Fruit fly (Drosophila melanogaster) whole organism, embryonic: ENCODE measurements around the gene PolD3.
A peak's percentile ranks its signal among the peaks of the same experiment; 100 is the strongest.

Experiments
- Aef1 ChIP-seq: fragments of 200-800 bp; sonication (Bioruptor generic); IDR thresholded peaks from 3 replicates; pipeline ENCODE4 v1.3.6; 2022; ENCODE audit warnings: missing biosample characterization, missing genetic modification characterization
- Atf3 ChIP-seq: fragments of 200-800 bp; sonication (Bioruptor generic); optimal IDR thresholded peaks from 3 replicates; lab custom pipeline; 2016; ENCODE audit warnings: missing biosample characterization, missing genetic modification characterization
- B-H1 ChIP-seq: fragments of 200-800 bp; sonication (Bioruptor generic); IDR thresholded peaks from 3 replicates; pipeline ENCODE4 v1.3.6; 2022; ENCODE audit warnings: missing biosample characterization, missing genetic modification characterization
- CG10366 ChIP-seq: fragments of 200-800 bp; sonication (Bioruptor generic); IDR thresholded peaks from 2 replicates; pipeline ENCODE4 v1.3.6; 2022; ENCODE audit warnings: missing biosample characterization, missing genetic modification characterization
- CG11398 ChIP-seq: fragments of 200-800 bp; sonication (Bioruptor generic); optimal IDR thresholded peaks from 2 replicates; lab custom pipeline; 2016; ENCODE audit warnings: missing biosample characterization, missing genetic modification characterization
- CG14050 ChIP-seq: fragments of 200-800 bp; sonication (Bioruptor generic); IDR thresholded peaks from 3 replicates; pipeline ENCODE4 v1.3.6; 2022; ENCODE audit warnings: missing biosample characterization, missing genetic modification characterization
- CG1602 ChIP-seq: fragments of 200-800 bp; sonication (Bioruptor generic); optimal IDR thresholded peaks from 3 replicates; lab custom pipeline; 2016; ENCODE audit warnings: missing biosample characterization, missing genetic modification characterization
- CG16863 ChIP-seq: fragments of 200-800 bp; sonication (Bioruptor generic); optimal IDR thresholded peaks from 3 replicates; lab custom pipeline; 2016; ENCODE audit warnings: missing biosample characterization, missing genetic modification characterization
- CG18476 ChIP-seq: fragments of 200-800 bp; sonication (Bioruptor generic); optimal IDR thresholded peaks from 2 replicates; lab custom pipeline; 2016; ENCODE audit warnings: missing biosample characterization, mild to moderate bottlenecking, missing genetic modification characterization
- CG2116 ChIP-seq: fragments of 200-800 bp; sonication (Bioruptor generic); optimal IDR thresholded peaks from 3 replicates; lab custom pipeline; 2018; ENCODE audit warnings: missing biosample characterization, mild to moderate bottlenecking, missing genetic modification characterization
- CG2129 ChIP-seq: fragments of 200-800 bp; sonication (Bioruptor generic); IDR thresholded peaks from 2 replicates; pipeline ENCODE4 v1.3.6; 2022; ENCODE audit warnings: missing biosample characterization, missing genetic modification characterization; ENCODE audit not compliant: partially characterized antibody
- CG2712 ChIP-seq: fragments of 200-800 bp; optimal IDR thresholded peaks from 3 replicates; lab custom pipeline; 2019; ENCODE audit warnings: missing biosample characterization, mild to moderate bottlenecking, missing genetic modification characterization, moderate library complexity
- CG4820 ChIP-seq: fragments of 200-800 bp; sonication (Bioruptor generic); optimal IDR thresholded peaks from 3 replicates; lab custom pipeline; 2016; ENCODE audit warnings: missing biosample characterization, missing genetic modification characterization
- CG5180 ChIP-seq: fragments of 200-800 bp; sonication (Bioruptor generic); optimal IDR thresholded peaks from 3 replicates; lab custom pipeline; 2017; ENCODE audit warnings: missing biosample characterization, missing genetic modification characterization, mild to moderate bottlenecking, moderate library complexity, missing genetic modification reagents
- CG6813 ChIP-seq: fragments of 200-800 bp; sonication (Bioruptor generic); optimal IDR thresholded peaks from 2 replicates; lab custom pipeline; 2017; ENCODE audit warnings: missing biosample characterization, missing genetic modification characterization, mild to moderate bottlenecking, moderate library complexity, missing genetic modification reagents
- CG7928 ChIP-seq: fragments of 200-800 bp; sonication (Bioruptor generic); optimal IDR thresholded peaks from 2 replicates; lab custom pipeline; 2017; ENCODE audit warnings: missing biosample characterization, mild to moderate bottlenecking, missing genetic modification characterization
- CG8924 ChIP-seq: fragments of 200-800 bp; optimal IDR thresholded peaks from 3 replicates; lab custom pipeline; 2019; ENCODE audit warnings: missing biosample characterization, mild to moderate bottlenecking, missing genetic modification characterization, moderate library complexity
- CkIIα-i1 ChIP-seq: fragments of 200-800 bp; sonication (Bioruptor generic); IDR thresholded peaks from 2 replicates; pipeline ENCODE4 v1.3.6; 2022; ENCODE audit warnings: missing biosample characterization, missing genetic modification characterization
- D19B ChIP-seq: fragments of 200-800 bp; sonication (Bioruptor generic); optimal IDR thresholded peaks from 2 replicates; lab custom pipeline; 2017; ENCODE audit warnings: missing biosample characterization, mild to moderate bottlenecking, missing genetic modification characterization
- E2f2 ChIP-seq: fragments of 200-800 bp; sonication (Bioruptor generic); IDR thresholded peaks from 2 replicates; pipeline ENCODE4 v1.3.6; 2022; ENCODE audit warnings: missing biosample characterization, missing genetic modification characterization
- Fer2 ChIP-seq: fragments of 200-800 bp; sonication (Bioruptor generic); optimal IDR thresholded peaks from 2 replicates; lab custom pipeline; 2018; ENCODE audit warnings: missing biosample characterization, mild to moderate bottlenecking, missing genetic modification characterization, moderate library complexity
- Gsc ChIP-seq: fragments of 200-800 bp; sonication (Bioruptor generic); IDR thresholded peaks from 2 replicates; pipeline ENCODE4 v1.3.6; 2022; ENCODE audit warnings: missing biosample characterization, missing genetic modification characterization
- H15 ChIP-seq: fragments of 200-800 bp; sonication (Bioruptor generic); IDR thresholded peaks from 3 replicates; pipeline ENCODE4 v1.3.6; 2022; ENCODE audit warnings: missing biosample characterization, missing genetic modification characterization
- HLH54F ChIP-seq: fragments of 200-800 bp; sonication (Bioruptor generic); optimal IDR thresholded peaks from 3 replicates; lab custom pipeline; 2016; ENCODE audit warnings: missing biosample characterization, missing genetic modification characterization
- Mad ChIP-seq: fragments of 200-800 bp; sonication (Bioruptor generic); optimal IDR thresholded peaks from 2 replicates; lab custom pipeline; 2016; ENCODE audit warnings: missing biosample characterization, missing genetic modification characterization
- Myb ChIP-seq: fragments of 200-800 bp; sonication (Bioruptor generic); optimal IDR thresholded peaks from 2 replicates; lab custom pipeline; 2016; ENCODE audit warnings: missing biosample characterization, missing genetic modification characterization
- Poxn ChIP-seq: fragments of 200-800 bp; sonication (Bioruptor generic); IDR thresholded peaks from 2 replicates; pipeline ENCODE4 v1.3.6; 2022; ENCODE audit warnings: missing biosample characterization, missing genetic modification characterization
- Rx ChIP-seq: fragments of 200-800 bp; sonication (Bioruptor generic); IDR thresholded peaks from 2 replicates; pipeline ENCODE4 v1.3.6; 2022; ENCODE audit warnings: missing biosample characterization, missing genetic modification characterization
- Sry-β ChIP-seq: fragments of 200-800 bp; sonication (Bioruptor generic); optimal IDR thresholded peaks from 2 replicates; lab custom pipeline; 2018; ENCODE audit warnings: missing biosample characterization, mild to moderate bottlenecking, missing genetic modification characterization, moderate library complexity
- Sry-δ ChIP-seq: fragments of 200-800 bp; sonication (Bioruptor generic); optimal IDR thresholded peaks from 2 replicates; lab custom pipeline; 2016; ENCODE audit warnings: missing biosample characterization, missing genetic modification characterization
- Ssrp ChIP-seq: fragments of 200-800 bp; sonication (Bioruptor generic); optimal IDR thresholded peaks from 2 replicates; lab custom pipeline; 2018; ENCODE audit warnings: missing biosample characterization, mild to moderate bottlenecking, missing genetic modification characterization, moderate library complexity
- Stat92E ChIP-seq, 3 experiments: fragments of >200 bp in 2 of 3; fragments of 200-800 bp in 1 of 3; sonication (Bioruptor generic) in 1 of 3; optimal IDR thresholded peaks; 2 replicates each; lab custom pipeline; 2017 to 2019; ENCODE audit warnings: missing biosample characterization in 3 of 3, missing genetic modification characterization in 3 of 3, mild to moderate bottlenecking in 1 of 3, moderate library complexity in 1 of 3
- Taf1 ChIP-seq: fragments of 200-800 bp; sonication (Bioruptor generic); IDR thresholded peaks from 2 replicates; pipeline ENCODE4 v1.3.6; 2022; ENCODE audit warnings: missing biosample characterization, missing genetic modification characterization
- Tbp ChIP-seq: fragments of >200 bp; optimal IDR thresholded peaks from 2 replicates; lab custom pipeline; 2018; ENCODE audit warnings: missing biosample characterization, missing genetic modification characterization
- YL-1 ChIP-seq: fragments of 200-800 bp; sonication (Bioruptor generic); optimal IDR thresholded peaks from 3 replicates; lab custom pipeline; 2017; ENCODE audit warnings: missing biosample characterization, mild to moderate bottlenecking, missing genetic modification characterization
- ab ChIP-seq: fragments of 200-800 bp; sonication (Bioruptor generic); optimal IDR thresholded peaks from 2 replicates; lab custom pipeline; 2016; ENCODE audit warnings: missing biosample characterization, missing genetic modification characterization
- cas ChIP-seq: fragments of 200-800 bp; sonication (Bioruptor generic); IDR thresholded peaks from 2 replicates; pipeline ENCODE4 v1.3.6; 2022; ENCODE audit warnings: missing biosample characterization, missing genetic modification characterization
- cg ChIP-seq: fragments of 200-800 bp; sonication (Bioruptor generic); optimal IDR thresholded peaks from 3 replicates; lab custom pipeline; 2019; ENCODE audit warnings: missing biosample characterization, mild to moderate bottlenecking, missing genetic modification characterization, moderate library complexity
- cwo ChIP-seq: fragments of 200-800 bp; sonication (Bioruptor generic); optimal IDR thresholded peaks from 3 replicates; lab custom pipeline; 2017; ENCODE audit warnings: missing biosample characterization, missing genetic modification characterization, mild to moderate bottlenecking, moderate library complexity, missing genetic modification reagents
- danr ChIP-seq: fragments of 200-800 bp; sonication (Bioruptor generic); IDR thresholded peaks from 2 replicates; pipeline ENCODE4 v1.3.6; 2022; ENCODE audit warnings: missing biosample characterization, missing genetic modification characterization
- mld ChIP-seq: fragments of 200-800 bp; sonication (Bioruptor generic); IDR thresholded peaks from 3 replicates; pipeline ENCODE4 v1.3.6; 2022; ENCODE audit warnings: missing biosample characterization, missing genetic modification characterization; ENCODE audit not compliant: partially characterized antibody
- nerfin-1 ChIP-seq: fragments of 200-800 bp; sonication (Bioruptor generic); optimal IDR thresholded peaks from 3 replicates; lab custom pipeline; 2019; ENCODE audit warnings: missing biosample characterization, mild to moderate bottlenecking, missing genetic modification characterization, moderate library complexity
- pros ChIP-seq: fragments of 200-800 bp; sonication (Bioruptor generic); optimal IDR thresholded peaks from 3 replicates; lab custom pipeline; 2019; ENCODE audit warnings: missing biosample characterization, mild to moderate bottlenecking, missing genetic modification characterization, moderate library complexity
- pzg ChIP-seq: fragments of 200-800 bp; sonication (Bioruptor generic); optimal IDR thresholded peaks from 3 replicates; lab custom pipeline; 2018; ENCODE audit warnings: missing biosample characterization, mild to moderate bottlenecking, missing genetic modification characterization, moderate library complexity
- rib ChIP-seq: fragments of 200-800 bp; sonication (Bioruptor generic); IDR thresholded peaks from 2 replicates; pipeline ENCODE4 v1.3.6; 2022; ENCODE audit warnings: missing biosample characterization, missing genetic modification characterization
- scrt ChIP-seq: fragments of 200-800 bp; sonication (Bioruptor generic); optimal IDR thresholded peaks from 2 replicates; lab custom pipeline; 2018; ENCODE audit warnings: missing biosample characterization, mild to moderate bottlenecking, missing genetic modification characterization, moderate library complexity
- sens-2 ChIP-seq: fragments of 200-800 bp; sonication (Bioruptor generic); IDR thresholded peaks from 2 replicates; pipeline ENCODE4 v1.3.6; 2022; ENCODE audit warnings: missing biosample characterization, missing genetic modification characterization
- twi ChIP-seq: fragments of 200-800 bp; optimal IDR thresholded peaks from 2 replicates; lab custom pipeline; 2019; ENCODE audit warnings: missing biosample characterization, mild to moderate bottlenecking, missing genetic modification characterization, moderate library complexity
- usp ChIP-seq: fragments of >200 bp; optimal IDR thresholded peaks from 2 replicates; lab custom pipeline; 2017; ENCODE audit warnings: missing biosample characterization, missing genetic modification characterization
- zfh1 ChIP-seq: fragments of 200-800 bp; sonication (Bioruptor generic); IDR thresholded peaks from 3 replicates; pipeline ENCODE4 v1.3.6; 2022; ENCODE audit warnings: missing biosample characterization, missing genetic modification characterization

The PolD3 gene

DNA sequence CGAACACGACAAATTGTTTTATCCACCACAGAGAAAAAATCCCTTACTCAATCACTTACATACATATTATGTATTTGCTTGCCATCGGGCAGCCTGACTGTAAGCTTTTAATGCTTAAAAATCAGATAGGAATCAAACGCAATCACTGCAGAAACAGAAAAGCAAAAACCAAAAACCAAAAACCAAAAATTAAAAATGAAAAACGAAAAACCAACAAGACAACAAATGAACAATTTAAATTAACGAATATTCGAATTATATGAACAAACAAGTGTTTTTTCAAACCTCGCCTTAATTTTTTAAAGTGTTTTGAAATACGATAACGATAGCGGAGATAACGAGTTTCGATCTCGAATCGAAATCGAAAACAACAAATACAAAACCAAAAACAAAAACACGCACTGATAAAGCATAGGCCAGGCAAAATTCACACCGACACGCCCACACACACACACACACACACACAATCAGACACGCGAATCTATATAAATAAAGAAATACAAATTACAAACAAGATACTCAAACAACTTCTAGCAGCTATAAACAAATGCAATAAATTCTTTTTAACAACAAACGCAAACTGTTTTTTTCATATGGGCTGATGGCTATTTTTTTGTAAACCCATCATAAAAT, 1.8 kb downstream of the PolD3 start (continued):
- TF ChIP-seq Rx (GFP tag; lab: Robert Waterston, UW) (no peak), B-H1 (peak; percentile 39; the same call in 1 of the 3 replicates), CG4820 (peak; percentile 27), Tbp (GFP tag; lab: Kevin White, UChicago) (no peak), CG2712 (tag; lab: Kevin White, UChicago) (peak; percentile 57), Myb (peak; percentile 52), CG2116 (GFP tag; lab: Kevin White, UChicago) (no peak), cas (GFP tag; lab: Robert Waterston, UW) (no peak), pzg (GFP tag; lab: Kevin White, UChicago) (no peak), Aef1 (GFP tag; lab: Robert Waterston, UW) (peak; percentile 70), Gsc (GFP tag; lab: Robert Waterston, UW) (no peak), CG10366 (GFP tag; lab: Robert Waterston, UW) (peak; percentile 62), usp (GFP tag; lab: Kevin White, UChicago) (no peak), danr (GFP tag; lab: Robert Waterston, UW) (no peak), H15 (GFP tag; lab: Robert Waterston, UW) (0 out of 3 replicates have a peak, but pooled peaks have one; percentile 19), nerfin-1 (tag; lab: Kevin White, UChicago) (peak; percentile 17), Ssrp (tag; lab: Kevin White, UChicago) (peak; percentile 39), CG7928 (GFP tag; lab: Kevin White, UChicago) (no peak), mld (GFP tag; lab: Robert Waterston, UW) (no peak), CG8924 (tag; lab: Kevin White, UChicago) (peak; percentile 46), twi (tag; lab: Kevin White, UChicago) (no peak), CkIIα-i1 (GFP tag; lab: Robert Waterston, UW) (no peak), ab (GFP tag; lab: Kevin White, UChicago) (no peak), Fer2 (tag; lab: Kevin White, UChicago) (no peak), Atf3 (GFP tag; lab: Kevin White, UChicago) (peak; percentile 7), zfh1 (GFP tag; lab: Robert Waterston, UW) (peak; percentile 47; the same call in 1 of the 3 replicates), CG5180 (GFP tag; lab: Kevin White, UChicago) (no peak), sens-2 (0 out of 2 replicates have a peak, but pooled peaks have one; percentile 23), YL-1 (GFP tag; lab: Kevin White, UChicago) (no peak), Mad (no peak), Sry-δ (GFP tag; lab: Kevin White, UChicago) (peak; percentile 4), cwo (peak; percentile 51), CG6813 (GFP tag; lab: Kevin White, UChicago) (no peak), E2f2 (peak; percentile 44; the same call in 1 of the 2 replicates), Taf1 (GFP tag; lab: Robert Waterston, UW) (no peak), Sry-β (GFP tag; lab: Kevin White, UChicago) (no peak), Poxn (GFP tag; lab: Robert Waterston, UW) (no peak), rib (GFP tag; lab: Robert Waterston, UW) (no peak), CG11398 (GFP tag; lab: Kevin White, UChicago) (peak; percentile 48), Stat92E (GFP tag; optimal IDR thresholded peaks at IDR 0.05; lab: Kevin White, UChicago) (no peak), CG1602 (GFP tag; lab: Kevin White, UChicago) (no peak), CG16863 (GFP tag; lab: Kevin White, UChicago) (no peak), CG18476 (GFP tag; lab: Kevin White, UChicago) (peak; percentile 21), CG14050 (GFP tag; lab: Robert Waterston, UW) (0 out of 3 replicates have a peak, but pooled peaks have one; percentile 30), pros (GFP tag; lab: Kevin White, UChicago) (no peak), D19B (GFP tag; lab: Kevin White, UChicago) (peak; percentile 10), CG2129 (no peak), HLH54F (no peak), scrt (peak; percentile 23), cg (GFP tag; lab: Kevin White, UChicago) (peak; percentile 61)
